Worm (Caenorhabditis elegans) whole organism, young adult: ENCODE results near the gene Y105C5B.18.
"Not testable (repeated sequence)": the region's sequence is repeated elsewhere in the genome, so short reads cannot be mapped to it uniquely, and the experiment has no call there.

Experiments used
- D2030.7 ChIP-seq: fragments of 200-800 bp; sonication (Bioruptor generic); IDR thresholded peaks from 2 replicates; pipeline ENCODE4 v1.3.6; 2022; ENCODE audit warnings: missing genetic modification reagents, missing genetic modification characterization, missing compliant biosample characterization
- Y53G8AR.9 ChIP-seq: fragments of 200-800 bp; sonication (Bioruptor generic); conservative IDR thresholded peaks from 2 replicates; pipeline ENCODE4 v1.3.6; 2022; ENCODE audit warnings: missing genetic modification reagents, missing genetic modification characterization, missing compliant biosample characterization
- Y56A3A.18 ChIP-seq: fragments of 200-800 bp; sonication (Bioruptor generic); IDR thresholded peaks from 2 replicates; pipeline ENCODE4 v1.3.6; 2022; ENCODE audit warnings: missing genetic modification reagents, missing genetic modification characterization, missing compliant biosample characterization
- Y95B8A.8 ChIP-seq: fragments of 200-800 bp; sonication (Bioruptor generic); IDR thresholded peaks from 2 replicates; pipeline ENCODE4 v1.3.6; 2022; ENCODE audit warnings: missing genetic modification reagents, missing genetic modification characterization, missing compliant biosample characterization
- ZK185.1 ChIP-seq: sonication (generic microtip); optimal IDR thresholded peaks from 2 replicates; lab custom pipeline; 2016; ENCODE audit warnings: mild to moderate bottlenecking, missing genetic modification characterization, missing compliant biosample characterization; ENCODE audit not compliant: poor library complexity, severe bottlenecking
- ama-1 ChIP-seq, 3 experiments: fragments of 150-350 bp in 1 of 3; sonication (generic microtip) in 2 of 3; optimal IDR thresholded peaks; 2 replicates each; lab custom pipeline; 2014 to 2018; ENCODE audit warnings: missing biosample characterization in 2 of 3, missing genetic modification characterization in 2 of 3, missing genetic modification reagents in 2 of 3
- aptf-3 ChIP-seq: fragments of 200-800 bp; sonication (Bioruptor generic); IDR thresholded peaks from 2 replicates; pipeline ENCODE4 v1.3.6; 2022; ENCODE audit warnings: missing genetic modification characterization, missing compliant biosample characterization
- athp-1 ChIP-seq: sonication (generic microtip); optimal IDR thresholded peaks from 2 replicates; lab custom pipeline; 2017; ENCODE audit warnings: mild to moderate bottlenecking, missing genetic modification characterization, missing compliant biosample characterization
- attf-5 ChIP-seq: fragments of 200-800 bp; sonication (Bioruptor generic); optimal IDR thresholded peaks from 2 replicates; lab custom pipeline; 2018; ENCODE audit warnings: mild to moderate bottlenecking, missing genetic modification characterization, missing compliant biosample characterization
- attf-6 ChIP-seq: fragments of 200-800 bp; sonication (Bioruptor generic); IDR thresholded peaks from 2 replicates; pipeline ENCODE4 v1.3.6; 2022; ENCODE audit warnings: missing genetic modification reagents, missing genetic modification characterization, missing compliant biosample characterization
- cebp-1 ChIP-seq, 2 experiments: fragments of 200-800 bp in 1 of 2; sonication (Bioruptor generic) in 1 of 2; sonication (generic microtip) in 1 of 2; IDR thresholded peaks in 1 of 2; optimal IDR thresholded peaks in 1 of 2; 2 replicates each; pipeline versions ENCODE4 v1.3.6 to Lab custom; 2017 to 2022; ENCODE audit warnings: missing compliant biosample characterization in 2 of 2, missing genetic modification characterization in 2 of 2, mild to moderate bottlenecking in 1 of 2, missing genetic modification reagents in 1 of 2, moderate library complexity in 1 of 2
- ceh-100 ChIP-seq: fragments of 200-800 bp; sonication (Bioruptor generic); IDR thresholded peaks from 2 replicates; pipeline ENCODE4 v1.3.6; 2022; ENCODE audit warnings: missing genetic modification reagents, missing genetic modification characterization, missing compliant biosample characterization
- ceh-40 ChIP-seq: fragments of 200-800 bp; sonication (Bioruptor generic); IDR thresholded peaks from 2 replicates; pipeline ENCODE4 v1.3.6; 2022; ENCODE audit warnings: missing genetic modification characterization, missing compliant biosample characterization
- ceh-58 ChIP-seq: fragments of 200-800 bp; sonication (Bioruptor generic); IDR thresholded peaks from 2 replicates; pipeline ENCODE4 v1.3.6; 2022; ENCODE audit warnings: missing genetic modification characterization, missing compliant biosample characterization
- ceh-91 ChIP-seq: fragments of 200-800 bp; sonication (Bioruptor generic); IDR thresholded peaks from 2 replicates; pipeline ENCODE4 v1.3.6; 2022; ENCODE audit warnings: missing genetic modification reagents, missing genetic modification characterization, missing compliant biosample characterization
- die-1 ChIP-seq: sonication (generic microtip); optimal IDR thresholded peaks from 2 replicates; lab custom pipeline; 2016; ENCODE audit warnings: missing genotype, mild to moderate bottlenecking, missing genetic modification characterization, missing compliant biosample characterization
- egl-44 ChIP-seq: fragments of 200-800 bp; sonication (Bioruptor generic); IDR thresholded peaks from 2 replicates; pipeline ENCODE4 v1.3.6; 2022; ENCODE audit warnings: missing genetic modification reagents, missing genetic modification characterization, missing compliant biosample characterization
- egrh-3 ChIP-seq: fragments of 200-800 bp; sonication (Bioruptor generic); IDR thresholded peaks from 2 replicates; pipeline ENCODE4 v1.3.6; 2022; ENCODE audit warnings: missing genetic modification reagents, missing genetic modification characterization, missing compliant biosample characterization
- ekl-4 ChIP-seq: fragments of 200-800 bp; sonication (Bioruptor generic); IDR thresholded peaks from 2 replicates; pipeline ENCODE4 v1.3.6; 2022; ENCODE audit warnings: missing genetic modification reagents, missing genetic modification characterization, missing compliant biosample characterization
- ets-4 ChIP-seq: fragments of 200-800 bp; sonication (Bioruptor generic); optimal IDR thresholded peaks from 2 replicates; lab custom pipeline; 2018; ENCODE audit warnings: mild to moderate bottlenecking, missing genetic modification characterization, missing compliant biosample characterization
- fkh-3 ChIP-seq: sonication (generic microtip); optimal IDR thresholded peaks from 2 replicates; lab custom pipeline; 2016; ENCODE audit warnings: mild to moderate bottlenecking, missing genetic modification characterization, missing compliant biosample characterization
- him-1 ChIP-seq: sonication (generic microtip); optimal IDR thresholded peaks from 2 replicates; lab custom pipeline; 2016; ENCODE audit warnings: missing genotype, missing genetic modification reagents, missing genetic modification characterization, missing compliant biosample characterization
- hmg-1.2 ChIP-seq: fragments of 200-800 bp; sonication (Bioruptor generic); IDR thresholded peaks from 2 replicates; pipeline ENCODE4 v1.3.6; 2022; ENCODE audit warnings: missing genetic modification reagents, missing genetic modification characterization, missing compliant biosample characterization
- hmg-20 ChIP-seq: fragments of 200-800 bp; sonication (Bioruptor generic); IDR thresholded peaks from 2 replicates; pipeline ENCODE4 v1.3.6; 2022; ENCODE audit warnings: missing genetic modification reagents, missing genetic modification characterization, missing compliant biosample characterization
- lin-26 ChIP-seq: fragments of 200-800 bp; sonication (Bioruptor generic); IDR thresholded peaks from 2 replicates; pipeline ENCODE4 v1.3.6; 2022; ENCODE audit warnings: missing genetic modification reagents, missing genetic modification characterization, missing compliant biosample characterization
- lir-1 ChIP-seq: fragments of 200-800 bp; sonication (Bioruptor generic); conservative IDR thresholded peaks from 2 replicates; pipeline ENCODE4 v1.3.6; 2022; ENCODE audit warnings: missing genetic modification reagents, missing genetic modification characterization, missing compliant biosample characterization
- madf-3 ChIP-seq: fragments of 200-800 bp; sonication (Bioruptor generic); IDR thresholded peaks from 2 replicates; pipeline ENCODE4 v1.3.6; 2022; ENCODE audit warnings: missing genetic modification reagents, missing genetic modification characterization, missing compliant biosample characterization
- madf-6 ChIP-seq: fragments of 200-800 bp; sonication (Bioruptor generic); IDR thresholded peaks from 2 replicates; pipeline ENCODE4 v1.3.6; 2022; ENCODE audit warnings: missing genetic modification reagents, missing genetic modification characterization, missing compliant biosample characterization
- mcd-1 ChIP-seq: fragments of 200-800 bp; sonication (Bioruptor generic); IDR thresholded peaks from 2 replicates; pipeline ENCODE4 v1.3.6; 2022; ENCODE audit warnings: missing genetic modification reagents, missing genetic modification characterization, missing compliant biosample characterization
- mxl-1 ChIP-seq: sonication (generic microtip); optimal IDR thresholded peaks from 2 replicates; lab custom pipeline; 2016; ENCODE audit warnings: missing genetic modification characterization, missing compliant biosample characterization
- nhr-80 ChIP-seq: sonication (generic microtip); optimal IDR thresholded peaks from 2 replicates; lab custom pipeline; 2016; ENCODE audit warnings: missing genetic modification characterization, missing compliant biosample characterization
- nhr-90 ChIP-seq: sonication (generic microtip); optimal IDR thresholded peaks from 2 replicates; lab custom pipeline; 2016; ENCODE audit warnings: missing genotype, mild to moderate bottlenecking, missing genetic modification characterization, missing compliant biosample characterization
- pbrm-1 ChIP-seq: fragments of 200-800 bp; sonication (Bioruptor generic); IDR thresholded peaks from 2 replicates; pipeline ENCODE4 v1.3.6; 2022; ENCODE audit warnings: missing genetic modification reagents, missing genetic modification characterization, missing compliant biosample characterization
- repo-1 ChIP-seq: sonication (generic microtip); optimal IDR thresholded peaks from 2 replicates; lab custom pipeline; 2017; ENCODE audit warnings: mild to moderate bottlenecking, missing genetic modification characterization, missing compliant biosample characterization
- rpc-1 ChIP-seq, 2 experiments: fragments of 150-350 bp in 1 of 2; sonication (generic microtip) in 1 of 2; optimal IDR thresholded peaks; 2 replicates each; lab custom pipeline; 2014 to 2018; ENCODE audit warnings: missing biosample characterization in 1 of 2, missing genetic modification characterization in 1 of 2, missing genetic modification reagents in 1 of 2, missing genotype in 1 of 2
- snpc-3.4 ChIP-seq: sonication (generic microtip); optimal IDR thresholded peaks from 2 replicates; lab custom pipeline; 2017; ENCODE audit warnings: missing genetic modification characterization, mild to moderate bottlenecking, missing compliant biosample characterization, antibody characterized with exemption, moderate library complexity, missing genotype, missing genetic modification reagents
- snpc-4 ChIP-seq, 5 experiments: fragments of 150-350 bp in 1 of 5; sonication (generic microtip) in 4 of 5; optimal IDR thresholded peaks; 2 replicates each; lab custom pipeline; 2014 to 2018; ENCODE audit warnings: missing genetic modification characterization in 5 of 5, missing biosample characterization in 3 of 5, antibody characterized with exemption in 2 of 5, mild to moderate bottlenecking in 2 of 5, missing compliant biosample characterization in 2 of 5, missing genotype in 2 of 5, moderate library complexity in 2 of 5, missing genetic modification reagents in 1 of 5
- tbp1 ChIP-seq: fragments of 200-800 bp; sonication (Bioruptor generic); optimal IDR thresholded peaks from 2 replicates; lab custom pipeline; 2018; ENCODE audit warnings: mild to moderate bottlenecking, missing genetic modification characterization, missing compliant biosample characterization
- tlf-1 ChIP-seq: fragments of 200-800 bp; sonication (Bioruptor generic); optimal IDR thresholded peaks from 2 replicates; lab custom pipeline; 2018; ENCODE audit warnings: mild to moderate bottlenecking, missing genetic modification characterization, missing compliant biosample characterization

Y105C5B.18 gene

DNA sequence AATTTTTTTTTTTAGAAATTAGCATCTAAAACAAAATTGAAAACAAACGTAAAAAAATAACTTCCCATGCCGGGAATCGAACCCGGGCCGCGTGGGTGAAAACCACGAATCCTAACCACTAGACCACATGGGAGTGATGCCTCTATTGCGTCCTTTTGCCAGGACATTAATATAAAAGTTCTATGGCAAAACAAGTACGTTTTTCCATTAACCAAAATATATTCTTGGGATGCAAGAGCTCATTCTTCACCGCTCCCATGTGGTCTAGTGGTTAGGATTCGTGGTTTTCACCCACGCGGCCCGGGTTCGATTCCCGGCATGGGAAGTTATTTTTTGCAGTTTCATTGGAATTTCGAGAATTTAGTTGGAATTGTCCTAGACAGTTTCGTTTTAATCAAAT lies 31.3 kb upstream of the Y105C5B.18 start (continued):
- TF ChIP-seq ets-4 (GFP tag; lab: Kevin White, UChicago) (peak; percentile 37), ceh-100 (GFP tag; lab: Robert Waterston, UW) (peak; percentile 49; the same call in 1 of the 2 replicates), ceh-91 (peak; percentile 17; the same call in 1 of the 2 replicates), Y95B8A.8 (GFP tag; lab: Robert Waterston, UW) (0 out of 2 replicates have a peak, but pooled peaks have one; percentile 30), ama-1 (GFP tag; optimal IDR thresholded peaks at IDR 0.05; lab: Kevin White, UChicago) (peak in 1 of 2 experiments; percentile 46), cebp-1 (tag; optimal IDR thresholded peaks at IDR 0.05; lab: Kevin White, UChicago) (peak; percentile 56), him-1 (tag; lab: Kevin White, UChicago) (peak; percentile 65), ZK185.1 (tag; lab: Kevin White, UChicago) (peak; percentile 62), fkh-3 (tag; lab: Kevin White, UChicago) (peak; percentile 35), nhr-90 (tag; lab: Kevin White, UChicago) (peak; percentile 77), ekl-4 (GFP tag; lab: Robert Waterston, UW) (peak; percentile 65; the same call in 1 of the 2 replicates), egrh-3 (GFP tag; lab: Robert Waterston, UW) (0 out of 2 replicates have a peak, but pooled peaks have one; percentile 13), die-1 (tag; lab: Kevin White, UChicago) (peak; percentile 67), lir-1 (GFP tag; lab: Robert Waterston, UW) (peak; percentile 30; the same call in 1 of the 2 replicates), tlf-1 (GFP tag; lab: Kevin White, UChicago) (peak; percentile 11), mxl-1 (tag; lab: Kevin White, UChicago) (peak; percentile 64), attf-6 (GFP tag; lab: Robert Waterston, UW) (peak; percentile 97), nhr-80 (peak; percentile 16), hmg-20 (GFP tag; lab: Robert Waterston, UW) (peak; percentile 71; the same call in 1 of the 2 replicates), ceh-58 (GFP tag; lab: Robert Waterston, UW) (0 out of 2 replicates have a peak, but pooled peaks have one; percentile 4), athp-1 (peak; percentile 67), Y56A3A.18 (GFP tag; lab: Robert Waterston, UW) (peak; percentile 87), D2030.7 (GFP tag; lab: Robert Waterston, UW) (peak; percentile 65; the same call in 1 of the 2 replicates), mcd-1 (GFP tag; lab: Robert Waterston, UW) (peak; percentile 34; the same call in 1 of the 2 replicates), repo-1 (peak; percentile 27), rpc-1 (optimal IDR thresholded peaks at IDR 0.05; lab: Kevin White, UChicago) (peak; percentile 76), rpc-1 (tag; optimal IDR thresholded peaks at IDR 0.05; lab: Kevin White, UChicago) (peak; percentile 86), hmg-1.2 (GFP tag; lab: Robert Waterston, UW) (peak; percentile 72), attf-5 (GFP tag; lab: Kevin White, UChicago) (peak; percentile 11), pbrm-1 (peak; percentile 76), tbp1 (peak; percentile 94), madf-6 (peak; percentile 62), aptf-3 (GFP tag; lab: Robert Waterston, UW) (peak; percentile 46; the same call in 1 of the 2 replicates), snpc-3.4 (tag; lab: Kevin White, UChicago) (peak; percentile 49), lin-26 (GFP tag; lab: Robert Waterston, UW) (peak; percentile 90), egl-44 (GFP tag; lab: Robert Waterston, UW) (0 out of 2 replicates have a peak, but pooled peaks have one; percentile 59), madf-3 (peak; percentile 75; the same call in 1 of the 2 replicates), ceh-40 (peak; percentile 54; the same call in 1 of the 2 replicates), snpc-4 (GFP tag; optimal IDR thresholded peaks at IDR 0.05; lab: Kevin White, UChicago) (peak; percentile 88), snpc-4 (tag; optimal IDR thresholded peaks at IDR 0.05; lab: Kevin White, UChicago) (peak; percentile 57 to 98 (median 92)), Y53G8AR.9 (GFP tag; lab: Robert Waterston, UW) (0 out of 2 replicates have a peak, but pooled peaks have one; percentile 23)
- not testable (repeated sequence) for TF ChIP-seq ama-1 (optimal IDR thresholded peaks at IDR 0.05; lab: Kevin White, UChicago); cebp-1 (GFP tag; IDR thresholded peaks at IDR 0.05; lab: Robert Waterston, UW)
- TF ChIP-seq, all 124 proteins: peak for 60; not testable (repeated sequence) for 64
